Worm (Caenorhabditis elegans) whole organism, L2 larva: ENCODE data around the gene slc-25A10.

ENCODE experiments used
- C34F6.9 ChIP-seq: fragments of 150-350 bp; optimal IDR thresholded peaks from 2 replicates; lab custom pipeline; 2014; ENCODE audit warnings: missing biosample characterization, missing genetic modification characterization
- F13H6.1 ChIP-seq: sonication (generic microtip); optimal IDR thresholded peaks from 2 replicates; lab custom pipeline; 2016; ENCODE audit warnings: missing genetic modification characterization, missing compliant biosample characterization
- R02D3.7 ChIP-seq: fragments of 150-350 bp; optimal IDR thresholded peaks from 2 replicates; lab custom pipeline; 2014; ENCODE audit warnings: missing biosample characterization, missing genetic modification characterization
- ZK546.5 ChIP-seq: sonication (generic microtip); optimal IDR thresholded peaks from 2 replicates; lab custom pipeline; 2017; ENCODE audit warnings: missing biosample characterization, missing genetic modification characterization
- alr-1 ChIP-seq: fragments of 150-350 bp; optimal IDR thresholded peaks from 2 replicates; lab custom pipeline; 2014; ENCODE audit warnings: missing biosample characterization, missing genetic modification characterization
- aly-2 ChIP-seq: fragments of 150-350 bp; optimal IDR thresholded peaks from 2 replicates; lab custom pipeline; 2014; ENCODE audit warnings: missing biosample characterization, missing genetic modification characterization
- ama-1 ChIP-seq: fragments of 150-350 bp; optimal IDR thresholded peaks from 2 replicates; lab custom pipeline; 2018; ENCODE audit warnings: inconsistent platforms
- blmp-1 ChIP-seq: sonication (generic microtip); optimal IDR thresholded peaks from 2 replicates; lab custom pipeline; 2017; ENCODE audit warnings: missing genetic modification characterization, mild to moderate bottlenecking, missing compliant biosample characterization, antibody characterized with exemption, moderate library complexity; ENCODE audit not compliant: insufficient read depth
- ceh-16 ChIP-seq: fragments of 150-350 bp; optimal IDR thresholded peaks from 2 replicates; lab custom pipeline; 2014; ENCODE audit warnings: missing biosample characterization, missing genetic modification characterization
- ceh-82 ChIP-seq: fragments of 150-350 bp; optimal IDR thresholded peaks from 2 replicates; lab custom pipeline; 2014; ENCODE audit warnings: missing biosample characterization, missing genetic modification characterization
- crh-2 ChIP-seq: sonication (generic microtip); optimal IDR thresholded peaks from 2 replicates; lab custom pipeline; 2017; ENCODE audit warnings: missing biosample characterization, missing genetic modification characterization
- dmd-4 ChIP-seq: sonication (generic microtip); optimal IDR thresholded peaks from 2 replicates; lab custom pipeline; 2017; ENCODE audit warnings: missing biosample characterization, missing genetic modification characterization
- egl-27 ChIP-seq: sonication (generic microtip); optimal IDR thresholded peaks from 3 replicates; lab custom pipeline; 2017; ENCODE audit warnings: missing biosample characterization, missing genetic modification reagents, missing genetic modification characterization
- elt-1 ChIP-seq: fragments of 150-350 bp; optimal IDR thresholded peaks from 2 replicates; lab custom pipeline; 2014; ENCODE audit warnings: missing biosample characterization, missing genetic modification characterization
- elt-3 ChIP-seq: sonication (generic microtip); optimal IDR thresholded peaks from 2 replicates; lab custom pipeline; 2017; ENCODE audit warnings: missing biosample characterization, missing genetic modification characterization
- fos-1 ChIP-seq: fragments of 150-350 bp; optimal IDR thresholded peaks from 2 replicates; lab custom pipeline; 2014; ENCODE audit warnings: missing biosample characterization, missing genetic modification characterization
- gmeb-1 ChIP-seq: fragments of 150-350 bp; optimal IDR thresholded peaks from 2 replicates; lab custom pipeline; 2014; ENCODE audit warnings: missing biosample characterization, missing genetic modification characterization
- lin-11 ChIP-seq: fragments of 150-350 bp; sonication (generic microtip); optimal IDR thresholded peaks from 2 replicates; lab custom pipeline; 2014; ENCODE audit warnings: missing biosample characterization, missing genetic modification characterization, inconsistent platforms, mixed read lengths
- lin-13 ChIP-seq: fragments of 150-350 bp; optimal IDR thresholded peaks from 2 replicates; lab custom pipeline; 2014; ENCODE audit warnings: missing biosample characterization, missing genetic modification reagents, missing genetic modification characterization
- lin-39 ChIP-seq: fragments of 150-350 bp; optimal IDR thresholded peaks from 2 replicates; lab custom pipeline; 2014; ENCODE audit warnings: missing biosample characterization, missing genetic modification reagents, missing genetic modification characterization
- lsy-2 ChIP-seq, 2 experiments: fragments of 150-350 bp in 1 of 2; sonication (generic microtip) in 1 of 2; optimal IDR thresholded peaks; 2 replicates each; lab custom pipeline; 2014 to 2017; ENCODE audit warnings: missing biosample characterization in 2 of 2, missing genetic modification characterization in 2 of 2
- mbf-1 ChIP-seq: sonication (generic microtip); optimal IDR thresholded peaks from 2 replicates; lab custom pipeline; 2017; ENCODE audit warnings: missing biosample characterization, missing genetic modification characterization
- mdl-1 ChIP-seq, 2 experiments: fragments of 150-350 bp in 1 of 2; sonication (generic microtip) in 1 of 2; optimal IDR thresholded peaks; 2 replicates each; lab custom pipeline; 2017; ENCODE audit warnings: missing biosample characterization in 2 of 2, missing genetic modification characterization in 2 of 2
- nhr-10 ChIP-seq: sonication (generic microtip); optimal IDR thresholded peaks from 2 replicates; lab custom pipeline; 2017; ENCODE audit warnings: missing biosample characterization, missing genetic modification characterization
- nhr-11 ChIP-seq: fragments of 150-350 bp; optimal IDR thresholded peaks from 2 replicates; lab custom pipeline; 2014; ENCODE audit warnings: missing biosample characterization, missing genetic modification characterization
- nhr-129 ChIP-seq: fragments of 150-350 bp; optimal IDR thresholded peaks from 2 replicates; lab custom pipeline; 2014; ENCODE audit warnings: missing biosample characterization, missing genetic modification characterization
- nhr-21 ChIP-seq: fragments of 150-350 bp; optimal IDR thresholded peaks from 2 replicates; lab custom pipeline; 2014; ENCODE audit warnings: missing biosample characterization, missing genetic modification characterization
- nhr-23 ChIP-seq: fragments of 150-350 bp; optimal IDR thresholded peaks from 2 replicates; lab custom pipeline; 2014; ENCODE audit warnings: missing biosample characterization, missing genetic modification reagents, missing genetic modification characterization
- nhr-237 ChIP-seq: fragments of 150-350 bp; optimal IDR thresholded peaks from 2 replicates; lab custom pipeline; 2014; ENCODE audit warnings: missing biosample characterization, missing genetic modification characterization
- nhr-25 ChIP-seq: fragments of 150-350 bp; sonication (generic microtip); optimal IDR thresholded peaks from 3 replicates; lab custom pipeline; 2014; ENCODE audit warnings: missing biosample characterization, missing genetic modification characterization
- nhr-6 ChIP-seq: fragments of 150-350 bp; optimal IDR thresholded peaks from 2 replicates; lab custom pipeline; 2014; ENCODE audit warnings: missing biosample characterization, missing genetic modification characterization
- nhr-77 ChIP-seq: fragments of 150-350 bp; optimal IDR thresholded peaks from 2 replicates; lab custom pipeline; 2014; ENCODE audit warnings: missing biosample characterization, missing genetic modification characterization
- peb-1 ChIP-seq: fragments of 150-350 bp; optimal IDR thresholded peaks from 2 replicates; lab custom pipeline; 2014; ENCODE audit warnings: missing biosample characterization, missing genetic modification characterization
- sem-4 ChIP-seq: fragments of 150-350 bp; optimal IDR thresholded peaks from 2 replicates; lab custom pipeline; 2014; ENCODE audit warnings: missing biosample characterization, missing genetic modification reagents, missing genetic modification characterization
- skn-1 ChIP-seq: sonication (generic microtip); optimal IDR thresholded peaks from 2 replicates; lab custom pipeline; 2017; ENCODE audit warnings: missing biosample characterization, missing genetic modification characterization
- sma-3 ChIP-seq: sonication (generic microtip); optimal IDR thresholded peaks from 2 replicates; lab custom pipeline; 2016; ENCODE audit warnings: missing genetic modification reagents, missing genetic modification characterization, missing compliant biosample characterization
- sma-9 ChIP-seq, 2 experiments: fragments of 150-350 bp in 1 of 2; sonication (generic microtip) in 1 of 2; optimal IDR thresholded peaks; 2 replicates each; lab custom pipeline; 2014 to 2016; ENCODE audit warnings: missing genetic modification characterization in 2 of 2, mild to moderate bottlenecking in 1 of 2, missing biosample characterization in 1 of 2, missing compliant biosample characterization in 1 of 2, missing genetic modification reagents in 1 of 2, moderate library complexity in 1 of 2
- unc-39 ChIP-seq: fragments of 150-350 bp; optimal IDR thresholded peaks from 2 replicates; lab custom pipeline; 2014; ENCODE audit warnings: missing biosample characterization, missing genetic modification characterization
- unc-55 ChIP-seq: fragments of 150-350 bp; sonication (generic microtip); optimal IDR thresholded peaks from 3 replicates; lab custom pipeline; 2014; ENCODE audit warnings: missing biosample characterization, missing genetic modification reagents, missing genetic modification characterization
- unc-62 ChIP-seq: fragments of 150-350 bp; optimal IDR thresholded peaks from 2 replicates; lab custom pipeline; 2014; ENCODE audit warnings: missing biosample characterization, missing genetic modification reagents, missing genetic modification characterization
- zag-1 ChIP-seq: fragments of 150-350 bp; optimal IDR thresholded peaks from 2 replicates; lab custom pipeline; 2014; ENCODE audit warnings: missing biosample characterization, missing genetic modification characterization
- ztf-1 ChIP-seq: fragments of 200-800 bp; sonication (Bioruptor generic); conservative IDR thresholded peaks from 2 replicates; pipeline ENCODE4 v1.3.6; 2022; ENCODE audit warnings: missing genetic modification characterization, missing compliant biosample characterization
- ztf-11 ChIP-seq: sonication (generic microtip); optimal IDR thresholded peaks from 2 replicates; lab custom pipeline; 2017; ENCODE audit warnings: missing biosample characterization, missing genetic modification characterization
- ztf-4 ChIP-seq: fragments of 150-350 bp; optimal IDR thresholded peaks from 2 replicates; lab custom pipeline; 2014; ENCODE audit warnings: missing biosample characterization, missing genetic modification characterization

slc-25A10 gene

ce11 chrX:6743344-6743743 lies 17.9 kb upstream of the slc-25A10 start:
- TF ChIP-seq nhr-77: no peak
- no peak for TF ChIP-seq ztf-11 (tag; lab: Kevin White, UChicago)
- no peak for TF ChIP-seq gmeb-1
- TF ChIP-seq F13H6.1 (tag; lab: Kevin White, UChicago): no peak
- TF ChIP-seq, all 48 proteins: peak for 0

ce11 chrX:6742891-6743290 lies 17.4 kb upstream of the slc-25A10 start:
- TF ChIP-seq nhr-21 (tag; lab: Kevin White, UChicago) (peak; percentile 61), sma-9 (GFP tag; optimal IDR thresholded peaks at IDR 0.05; lab: Kevin White, UChicago) (peak; percentile 95), sma-9 (tag; optimal IDR thresholded peaks at IDR 0.05; lab: Kevin White, UChicago) (no peak), nhr-77 (no peak), lin-13 (GFP tag; lab: Kevin White, UChicago) (peak; percentile 41), gmeb-1 (peak; percentile 38), crh-2 (tag; lab: Kevin White, UChicago) (peak; percentile 80), ama-1 (lab: Kevin White, UChicago) (peak; percentile 91), elt-1 (no peak), C34F6.9 (tag; lab: Kevin White, UChicago) (peak; percentile 57), lsy-2 (tag; optimal IDR thresholded peaks at IDR 0.05; lab: Kevin White, UChicago) (peak in 1 of 2 experiments; percentile 72), mdl-1 (tag; optimal IDR thresholded peaks at IDR 0.05; lab: Kevin White, UChicago) (peak; percentile 99 to 100), sem-4 (tag; lab: Kevin White, UChicago) (peak; percentile 86), nhr-129 (tag; lab: Kevin White, UChicago) (peak; percentile 99), egl-27 (tag; lab: Kevin White, UChicago) (peak; percentile 71), nhr-6 (peak; percentile 82), ztf-4 (tag; lab: Kevin White, UChicago) (peak; percentile 73), fos-1 (tag; lab: Kevin White, UChicago) (peak; percentile 77), nhr-25 (tag; lab: Kevin White, UChicago) (peak; percentile 70), sma-3 (GFP tag; lab: Kevin White, UChicago) (peak; percentile 34), nhr-11 (tag; lab: Kevin White, UChicago) (no peak), F13H6.1 (tag; lab: Kevin White, UChicago) (peak; percentile 74), ceh-82 (no peak), nhr-237 (no peak), zag-1 (tag; lab: Kevin White, UChicago) (no peak)

- TF ChIP-seq mdl-1 (tag; optimal IDR thresholded peaks at IDR 0.05; lab: Kevin White, UChicago) (peak; percentile 100), lin-13 (GFP tag; lab: Kevin White, UChicago) (peak; percentile 84), dmd-4 (tag; lab: Kevin White, UChicago) (no peak), nhr-129 (tag; lab: Kevin White, UChicago) (peak; percentile 93), crh-2 (tag; lab: Kevin White, UChicago) (peak; percentile 94), fos-1 (tag; lab: Kevin White, UChicago) (peak; percentile 82), sma-9 (GFP tag; optimal IDR thresholded peaks at IDR 0.05; lab: Kevin White, UChicago) (peak; percentile 100), sma-9 (tag; optimal IDR thresholded peaks at IDR 0.05; lab: Kevin White, UChicago) (peak; percentile 97), F13H6.1 (tag; lab: Kevin White, UChicago) (peak; percentile 97), ztf-4 (tag; lab: Kevin White, UChicago) (peak; percentile 87), sma-3 (GFP tag; lab: Kevin White, UChicago) (peak; percentile 3), unc-39 (tag; lab: Kevin White, UChicago) (no peak), ceh-82 (peak; percentile 52), lin-39 (tag; lab: Kevin White, UChicago) (peak; percentile 37), ztf-11 (tag; lab: Kevin White, UChicago) (no peak), unc-62 (GFP tag; lab: Kevin White, UChicago) (peak; percentile 10), ztf-1 (GFP tag; lab: Robert Waterston, UW) (no peak), elt-3 (tag; lab: Kevin White, UChicago) (no peak), nhr-10 (tag; lab: Kevin White, UChicago) (no peak), nhr-11 (tag; lab: Kevin White, UChicago) (no peak), unc-55 (GFP tag; lab: Kevin White, UChicago) (peak; percentile 65), ZK546.5 (peak; percentile 18), alr-1 (no peak), blmp-1 (tag; lab: Kevin White, UChicago) (peak; percentile 87), elt-1 (peak; percentile 8), nhr-25 (tag; lab: Kevin White, UChicago) (peak; percentile 93), nhr-77 (no peak), peb-1 (tag; lab: Kevin White, UChicago) (no peak), R02D3.7 (tag; lab: Kevin White, UChicago) (no peak), nhr-23 (tag; lab: Kevin White, UChicago) (no peak), ama-1 (lab: Kevin White, UChicago) (peak; percentile 92), C34F6.9 (tag; lab: Kevin White, UChicago) (peak; percentile 84), nhr-21 (tag; lab: Kevin White, UChicago) (peak; percentile 91), ceh-16 (tag; lab: Kevin White, UChicago) (peak; percentile 93), lin-11 (tag; lab: Kevin White, UChicago) (peak; percentile 82), aly-2 (no peak), skn-1 (tag; lab: Kevin White, UChicago) (no peak), sem-4 (tag; lab: Kevin White, UChicago) (peak; percentile 70), gmeb-1 (peak; percentile 64), lsy-2 (tag; optimal IDR thresholded peaks at IDR 0.05; lab: Kevin White, UChicago) (peak; percentile 30 to 75), mbf-1 (tag; lab: Kevin White, UChicago) (no peak)
Observed at ce11 chrX:6742011-6742683, 16.7 kb upstream of the slc-25A10 start, which contains the start of gene mdl-1. Gene mdl-1 (plus strand): TSS chrX:6742351.
